Worm (Caenorhabditis elegans) whole organism, L1 larva: ENCODE data around the gene amx-1.

ENCODE experiments used
- aha-1 ChIP-seq: fragments of 150-350 bp; optimal IDR thresholded peaks from 2 replicates; lab custom pipeline; 2014; ENCODE audit warnings: missing biosample characterization, missing genetic modification characterization
- ceh-82 ChIP-seq, 3 experiments: fragments of 150-350 bp in 1 of 3; sonication (generic microtip) in 2 of 3; optimal IDR thresholded peaks; 2 replicates each; lab custom pipeline; 2014 to 2017; ENCODE audit warnings: missing biosample characterization in 3 of 3, missing genetic modification characterization in 3 of 3
- tbx-2 ChIP-seq: sonication (generic microtip); optimal IDR thresholded peaks from 2 replicates; lab custom pipeline; 2016; ENCODE audit warnings: missing genetic modification characterization, missing compliant biosample characterization
- unc-98 ChIP-seq: fragments of 200-800 bp; sonication (Bioruptor generic); IDR thresholded peaks from 2 replicates; pipeline ENCODE4 v1.3.6; 2022; ENCODE audit warnings: missing genetic modification characterization, missing compliant biosample characterization

DNA sequence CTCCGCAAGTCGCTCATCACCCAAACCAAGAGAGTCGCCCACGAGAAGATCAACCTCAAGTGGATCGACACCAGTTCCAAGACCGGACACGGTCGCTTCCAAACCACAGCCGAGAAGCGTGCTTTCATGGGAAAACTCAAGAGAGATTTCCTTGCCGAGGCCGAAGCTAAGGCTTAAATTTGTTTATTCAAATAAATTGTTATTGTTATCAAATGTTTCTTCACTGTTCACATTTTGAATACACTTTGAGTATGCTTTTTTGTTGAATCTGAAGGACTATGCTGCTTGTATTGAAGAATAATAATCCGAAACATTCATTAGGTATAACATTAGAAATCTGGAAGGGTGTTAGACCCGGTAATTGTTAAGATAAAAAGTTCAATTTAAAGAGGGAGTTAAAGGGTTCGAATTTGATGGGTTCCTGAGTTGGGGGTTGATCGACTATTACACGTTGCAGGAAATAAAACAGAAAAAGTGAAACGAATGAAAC, 47.1 kb downstream of the amx-1 start:
- TF ChIP-seq unc-98 (GFP tag; lab: Robert Waterston, UW) (no peak), aha-1 (tag; lab: Kevin White, UChicago) (no peak), tbx-2 (no peak), ceh-82 (tag; optimal IDR thresholded peaks at IDR 0.05; lab: Kevin White, UChicago) (no peak)
